Worm (Caenorhabditis elegans) whole organism, L4 larva: ENCODE data around the gene frpr-5.

Experiments
- D1046.2 ChIP-seq: fragments of 200-800 bp; sonication (Bioruptor generic); IDR thresholded peaks from 2 replicates; pipeline ENCODE4 v1.3.6; 2022; ENCODE audit warnings: missing genetic modification characterization, missing compliant biosample characterization
- F10B5.3 ChIP-seq: sonication (generic microtip); optimal IDR thresholded peaks from 2 replicates; lab custom pipeline; 2016; ENCODE audit warnings: mild to moderate bottlenecking, missing genetic modification characterization, missing compliant biosample characterization
- T26A8.4 ChIP-seq: fragments of 200-800 bp; sonication (Bioruptor generic); IDR thresholded peaks from 2 replicates; pipeline ENCODE4 v1.3.6; 2022; ENCODE audit warnings: missing genetic modification characterization, missing compliant biosample characterization
- ZK337.2 ChIP-seq: fragments of 200-800 bp; sonication (Bioruptor generic); IDR thresholded peaks from 2 replicates; pipeline ENCODE4 v1.3.6; 2022; ENCODE audit warnings: missing genetic modification reagents, missing genetic modification characterization, missing compliant biosample characterization
- ceh-32 ChIP-seq: sonication (generic microtip); optimal IDR thresholded peaks from 2 replicates; lab custom pipeline; 2016; ENCODE audit warnings: mild to moderate bottlenecking, missing genetic modification characterization, missing compliant biosample characterization; ENCODE audit not compliant: poor library complexity
- ceh-62 ChIP-seq: sonication (generic microtip); optimal IDR thresholded peaks from 2 replicates; lab custom pipeline; 2017; ENCODE audit warnings: missing biosample characterization, missing genetic modification characterization
- ctbp-1 ChIP-seq: fragments of 200-800 bp; sonication (Bioruptor generic); IDR thresholded peaks from 2 replicates; pipeline ENCODE4 v1.3.6; 2022; ENCODE audit warnings: missing genetic modification reagents, missing genetic modification characterization, missing compliant biosample characterization
- daf-16 ChIP-seq, 3 experiments: sonication (generic microtip); optimal IDR thresholded peaks; 2 replicates each; lab custom pipeline; 2016 to 2017; ENCODE audit warnings: missing genetic modification characterization in 3 of 3, missing genetic modification reagents in 3 of 3, mild to moderate bottlenecking in 2 of 3, missing compliant biosample characterization in 2 of 3, missing biosample characterization in 1 of 3, moderate library complexity in 1 of 3
- daf-19 ChIP-seq: fragments of 200-800 bp; sonication (Bioruptor generic); conservative IDR thresholded peaks from 2 replicates; pipeline ENCODE4 v1.3.6; 2022; ENCODE audit warnings: missing genetic modification characterization, missing compliant biosample characterization
- daf-8 ChIP-seq: fragments of 200-800 bp; sonication (Bioruptor generic); IDR thresholded peaks from 2 replicates; pipeline ENCODE4 v1.3.6; 2022; ENCODE audit warnings: missing genetic modification characterization, missing compliant biosample characterization
- dmd-6 ChIP-seq: fragments of 200-800 bp; sonication (Bioruptor generic); IDR thresholded peaks from 2 replicates; pipeline ENCODE4 v1.3.6; 2022; ENCODE audit warnings: missing genetic modification reagents, missing genetic modification characterization, missing compliant biosample characterization
- dmd-9 ChIP-seq: fragments of 200-800 bp; sonication (Bioruptor generic); IDR thresholded peaks from 2 replicates; pipeline ENCODE4 v1.3.6; 2022; ENCODE audit warnings: missing genetic modification reagents, missing genetic modification characterization, missing compliant biosample characterization
- duxl-1 ChIP-seq: sonication (generic microtip); optimal IDR thresholded peaks from 2 replicates; lab custom pipeline; 2016; ENCODE audit warnings: mild to moderate bottlenecking, missing genetic modification characterization, moderate library complexity, missing compliant biosample characterization; ENCODE audit not compliant: poor library complexity
- dve-1 ChIP-seq: sonication (generic microtip); optimal IDR thresholded peaks from 2 replicates; lab custom pipeline; 2017; ENCODE audit warnings: antibody characterized with exemption, mild to moderate bottlenecking, missing genetic modification characterization, missing compliant biosample characterization; ENCODE audit not compliant: insufficient read depth
- egl-27 ChIP-seq: sonication (generic microtip); optimal IDR thresholded peaks from 3 replicates; lab custom pipeline; 2017; ENCODE audit warnings: missing biosample characterization, missing genetic modification reagents, missing genetic modification characterization
- fkh-10 ChIP-seq: fragments of 150-350 bp; optimal IDR thresholded peaks from 2 replicates; lab custom pipeline; 2014; ENCODE audit warnings: missing biosample characterization, missing genetic modification reagents, missing genetic modification characterization
- fos-1 ChIP-seq: fragments of 150-350 bp; optimal IDR thresholded peaks from 2 replicates; lab custom pipeline; 2014; ENCODE audit warnings: missing biosample characterization, missing genetic modification characterization
- gei-8 ChIP-seq: fragments of 200-800 bp; sonication (Bioruptor generic); optimal IDR thresholded peaks from 2 replicates; lab custom pipeline; 2018; ENCODE audit warnings: mild to moderate bottlenecking, missing genetic modification characterization, missing compliant biosample characterization
- hlh-11 ChIP-seq: fragments of 200-800 bp; sonication (Bioruptor generic); optimal IDR thresholded peaks from 2 replicates; lab custom pipeline; 2018; ENCODE audit warnings: mild to moderate bottlenecking, missing genetic modification characterization, missing compliant biosample characterization
- hmg-1.1 ChIP-seq: fragments of 200-800 bp; sonication (Bioruptor generic); IDR thresholded peaks from 2 replicates; pipeline ENCODE4 v1.3.6; 2022; ENCODE audit warnings: missing genetic modification reagents, missing genetic modification characterization, missing compliant biosample characterization
- lin-38 ChIP-seq: fragments of 200-800 bp; sonication (Bioruptor generic); IDR thresholded peaks from 2 replicates; pipeline ENCODE4 v1.3.6; 2022; ENCODE audit warnings: missing genetic modification reagents, missing genetic modification characterization, missing compliant biosample characterization
- lin-39 ChIP-seq: fragments of 150-350 bp; optimal IDR thresholded peaks from 2 replicates; lab custom pipeline; 2014; ENCODE audit warnings: missing biosample characterization, missing genetic modification reagents, missing genetic modification characterization
- mdt-29 ChIP-seq: fragments of 200-800 bp; sonication (Bioruptor generic); IDR thresholded peaks from 2 replicates; pipeline ENCODE4 v1.3.6; 2022; ENCODE audit warnings: missing genetic modification reagents, missing genetic modification characterization, missing compliant biosample characterization
- mep-1 ChIP-seq: fragments of 150-350 bp; sonication (generic microtip); optimal IDR thresholded peaks from 3 replicates; lab custom pipeline; 2014; ENCODE audit warnings: missing biosample characterization, missing genetic modification characterization
- mes-2 ChIP-seq: sonication (generic microtip); optimal IDR thresholded peaks from 2 replicates; lab custom pipeline; 2016; ENCODE audit warnings: missing genotype, mild to moderate bottlenecking, missing genetic modification characterization, missing compliant biosample characterization; ENCODE audit not compliant: poor library complexity, severe bottlenecking
- mxl-3 ChIP-seq: fragments of 200-800 bp; sonication (Bioruptor generic); optimal IDR thresholded peaks from 2 replicates; lab custom pipeline; 2018; ENCODE audit warnings: mild to moderate bottlenecking, missing genetic modification characterization, missing compliant biosample characterization
- nhr-10 ChIP-seq: fragments of 150-350 bp; optimal IDR thresholded peaks from 2 replicates; lab custom pipeline; 2014; ENCODE audit warnings: missing biosample characterization, missing genetic modification characterization
- nhr-102 ChIP-seq: sonication (generic microtip); optimal IDR thresholded peaks from 2 replicates; lab custom pipeline; 2016; ENCODE audit warnings: mild to moderate bottlenecking, missing genetic modification characterization, moderate library complexity, missing compliant biosample characterization
- nhr-28 ChIP-seq: fragments of 150-350 bp; optimal IDR thresholded peaks from 2 replicates; lab custom pipeline; 2014; ENCODE audit warnings: missing biosample characterization, missing genetic modification characterization
- nhr-42 ChIP-seq: fragments of 200-800 bp; sonication (Bioruptor generic); IDR thresholded peaks from 2 replicates; pipeline ENCODE4 v1.3.6; 2022; ENCODE audit warnings: missing genetic modification characterization, missing compliant biosample characterization
- nhr-48 ChIP-seq: sonication (generic microtip); optimal IDR thresholded peaks from 2 replicates; lab custom pipeline; 2016; ENCODE audit warnings: mild to moderate bottlenecking, missing genetic modification characterization, missing compliant biosample characterization
- nhr-6 ChIP-seq: fragments of 150-350 bp; optimal IDR thresholded peaks from 2 replicates; lab custom pipeline; 2014; ENCODE audit warnings: missing biosample characterization, missing genetic modification characterization
- php-3 ChIP-seq: fragments of 200-800 bp; sonication (Bioruptor generic); IDR thresholded peaks from 2 replicates; pipeline ENCODE4 v1.3.6; 2022; ENCODE audit warnings: missing genetic modification reagents, missing genetic modification characterization, missing compliant biosample characterization
- pqm-1 ChIP-seq: sonication (generic microtip); optimal IDR thresholded peaks from 2 replicates; lab custom pipeline; 2017; ENCODE audit warnings: missing biosample characterization, missing genetic modification characterization
- snpc-1.2 ChIP-seq: fragments of 200-800 bp; sonication (Bioruptor generic); IDR thresholded peaks from 2 replicates; pipeline ENCODE4 v1.3.6; 2022; ENCODE audit warnings: missing genetic modification reagents, missing genetic modification characterization, missing compliant biosample characterization
- tra-1 ChIP-seq: fragments of 200-800 bp; sonication (Bioruptor generic); IDR thresholded peaks from 2 replicates; pipeline ENCODE4 v1.3.6; 2022; ENCODE audit warnings: missing genetic modification reagents, missing genetic modification characterization, missing compliant biosample characterization
- unc-62 ChIP-seq, 3 experiments: fragments of 150-350 bp in 1 of 3; sonication (generic microtip); optimal IDR thresholded peaks in 2 of 3; peaks in 1 of 3; 1 replicate in 1 of 3; 2 replicates in 2 of 3; lab custom pipeline; 2014 to 2017; ENCODE audit warnings: missing biosample characterization in 3 of 3, missing genetic modification characterization in 3 of 3, missing genetic modification reagents in 3 of 3, missing genotype in 1 of 3
- vab-7 ChIP-seq: fragments of 200-800 bp; sonication (Bioruptor generic); IDR thresholded peaks from 2 replicates; pipeline ENCODE4 v1.3.6; 2022; ENCODE audit warnings: missing genetic modification reagents, missing genetic modification characterization, missing compliant biosample characterization
- zfp-2 ChIP-seq: sonication (generic microtip); optimal IDR thresholded peaks from 2 replicates; lab custom pipeline; 2016; ENCODE audit warnings: mild to moderate bottlenecking, missing genetic modification characterization, missing compliant biosample characterization
- zip-2 ChIP-seq: fragments of 150-350 bp; optimal IDR thresholded peaks from 2 replicates; lab custom pipeline; 2014; ENCODE audit warnings: missing biosample characterization, missing genetic modification characterization

The frpr-5 gene

ce11 chrV:13536058-13536579 lies at the start of gene frpr-5:
TSS of gene frpr-5 (minus strand) at chrV:13536108.
- no peak for TF ChIP-seq unc-62 (GFP tag; optimal IDR thresholded peaks at IDR 0.05 in 1 of 2; lab: Kevin White, UChicago)
- no peak for TF ChIP-seq unc-62 (tag; optimal IDR thresholded peaks at IDR 0.05; lab: Kevin White, UChicago)
- no peak for TF ChIP-seq fkh-10 (GFP tag; lab: Kevin White, UChicago)
- TF ChIP-seq gei-8 (GFP tag; lab: Kevin White, UChicago), result no peak
- TF ChIP-seq F10B5.3 (tag; lab: Kevin White, UChicago), result no peak
- no peak for TF ChIP-seq pqm-1 (tag; lab: Kevin White, UChicago)

- TF ChIP-seq nhr-42 (GFP tag; lab: Robert Waterston, UW) (no peak), daf-8 (no peak), F10B5.3 (tag; lab: Kevin White, UChicago) (no peak), T26A8.4 (GFP tag; lab: Robert Waterston, UW) (no peak), lin-39 (tag; lab: Kevin White, UChicago) (no peak), snpc-1.2 (no peak), dmd-9 (no peak), zfp-2 (tag; lab: Kevin White, UChicago) (no peak), ZK337.2 (GFP tag; lab: Robert Waterston, UW) (no peak), ceh-62 (tag; lab: Kevin White, UChicago) (no peak), hmg-1.1 (GFP tag; lab: Robert Waterston, UW) (no peak), nhr-10 (tag; lab: Kevin White, UChicago) (no peak), mdt-29 (GFP tag; lab: Robert Waterston, UW) (no peak), mep-1 (tag; lab: Kevin White, UChicago) (no peak), php-3 (GFP tag; lab: Robert Waterston, UW) (no peak), nhr-48 (no peak), dve-1 (no peak), daf-19 (no peak), zip-2 (tag; lab: Kevin White, UChicago) (no peak), vab-7 (GFP tag; lab: Robert Waterston, UW) (no peak)
Observed at ce11 chrV:13584484-13584883, 48.6 kb upstream of the frpr-5 start, which contains the start of gene F53F4.1. TSS of gene F53F4.1 (plus strand) at chrV:13584784.

DNA sequence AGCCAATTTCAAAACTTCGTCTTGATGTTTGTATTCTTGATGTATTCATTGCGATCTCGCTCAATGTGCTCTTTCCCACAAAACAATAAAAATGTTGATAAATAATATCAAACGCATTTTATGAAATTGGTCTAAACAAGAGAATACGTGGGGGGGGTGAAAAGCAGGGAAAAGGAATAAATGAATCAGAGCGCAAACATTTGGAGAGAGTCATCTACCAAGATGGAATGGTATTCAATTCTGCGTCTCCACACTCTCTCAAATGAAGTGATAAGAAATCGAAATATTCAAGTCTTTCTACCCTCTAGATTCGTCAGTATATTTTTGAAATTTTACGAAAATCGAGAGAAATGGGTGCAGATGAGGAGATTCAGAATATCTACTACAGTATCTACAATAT lies 44.8 kb upstream of the frpr-5 start, which contains the start of gene C50B8.5:
Gene C50B8.5 (plus strand): TSS at position 273 of the 400 bp plus-strand sequence.
- TF ChIP-seq dve-1 (peak; percentile 65), unc-62 (GFP tag; optimal IDR thresholded peaks at IDR 0.05 in 1 of 2; lab: Kevin White, UChicago) (peak in 1 of 2 experiments; percentile 85), unc-62 (tag; optimal IDR thresholded peaks at IDR 0.05; lab: Kevin White, UChicago) (no peak), daf-16 (GFP tag; optimal IDR thresholded peaks at IDR 0.05; lab: Kevin White, UChicago) (no peak), daf-16 (tag; optimal IDR thresholded peaks at IDR 0.05; lab: Kevin White, UChicago) (peak; percentile 70), nhr-102 (tag; lab: Kevin White, UChicago) (no peak), mep-1 (tag; lab: Kevin White, UChicago) (peak; percentile 8), nhr-6 (tag; lab: Kevin White, UChicago) (peak; percentile 88), mes-2 (tag; lab: Kevin White, UChicago) (peak; percentile 53), nhr-48 (no peak), duxl-1 (tag; lab: Kevin White, UChicago) (peak; percentile 0), pqm-1 (tag; lab: Kevin White, UChicago) (peak; percentile 63), dmd-6 (GFP tag; lab: Robert Waterston, UW) (peak; percentile 8; the same call in 1 of the 2 replicates), egl-27 (tag; lab: Kevin White, UChicago) (no peak)
- TF ChIP-seq, all 104 proteins: peak for 9

DNA sequence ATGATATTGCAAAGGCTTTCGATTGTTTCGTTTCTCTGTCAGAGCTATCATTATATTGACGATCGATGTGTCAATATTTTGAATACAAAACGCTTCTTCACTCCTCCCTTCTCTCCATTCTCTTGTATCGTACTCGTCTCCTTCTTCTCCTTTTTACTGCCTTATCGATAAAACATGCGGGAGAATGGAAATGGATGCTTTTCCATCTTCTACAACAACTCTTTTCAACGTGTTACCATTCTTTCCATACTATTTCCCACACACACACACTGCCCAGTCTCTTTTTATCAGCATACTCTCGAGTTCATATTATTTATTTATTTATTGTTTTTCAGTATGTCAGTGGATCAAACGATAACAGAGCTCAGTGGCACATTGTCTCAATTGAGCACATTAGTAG lies 42.7 kb upstream of the frpr-5 start, which contains the start of gene C50B8.6:
Gene C50B8.6 (plus strand): TSS at position 336 of the 400 bp plus-strand sequence.
- TF ChIP-seq fos-1 (tag; lab: Kevin White, UChicago) (no peak), D1046.2 (no peak), egl-27 (tag; lab: Kevin White, UChicago) (no peak), ceh-32 (no peak), nhr-28 (tag; lab: Kevin White, UChicago) (peak; percentile 50), nhr-102 (tag; lab: Kevin White, UChicago) (no peak), mxl-3 (GFP tag; lab: Kevin White, UChicago) (peak; percentile 26), dmd-6 (GFP tag; lab: Robert Waterston, UW) (peak; percentile 41; the same call in 1 of the 2 replicates), daf-16 (GFP tag; optimal IDR thresholded peaks at IDR 0.05; lab: Kevin White, UChicago) (no peak), daf-16 (tag; optimal IDR thresholded peaks at IDR 0.05; lab: Kevin White, UChicago) (peak; percentile 77), lin-38 (GFP tag; lab: Robert Waterston, UW) (no peak), unc-62 (GFP tag; optimal IDR thresholded peaks at IDR 0.05 in 1 of 2; lab: Kevin White, UChicago) (peak in 1 of 2 experiments; percentile 64), unc-62 (tag; optimal IDR thresholded peaks at IDR 0.05; lab: Kevin White, UChicago) (no peak), tra-1 (GFP tag; lab: Robert Waterston, UW) (no peak), hlh-11 (tag; lab: Kevin White, UChicago) (peak; percentile 36), dve-1 (peak; percentile 34), ctbp-1 (GFP tag; lab: Robert Waterston, UW) (no peak), pqm-1 (tag; lab: Kevin White, UChicago) (peak; percentile 91)
